Worm (Caenorhabditis elegans) whole organism, L1 larva: ENCODE results near the gene aptf-3.

ENCODE experiments used
- aha-1 ChIP-seq: fragments of 150-350 bp; optimal IDR thresholded peaks from 2 replicates; lab custom pipeline; 2014; ENCODE audit warnings: missing biosample characterization, missing genetic modification characterization
- aly-2 ChIP-seq: fragments of 150-350 bp; optimal IDR thresholded peaks from 2 replicates; lab custom pipeline; 2014; ENCODE audit warnings: missing biosample characterization, missing genetic modification characterization
- ceh-63 ChIP-seq: fragments of 200-800 bp; sonication (Bioruptor generic); optimal IDR thresholded peaks from 2 replicates; lab custom pipeline; 2018; ENCODE audit warnings: mild to moderate bottlenecking, missing genetic modification characterization, missing compliant biosample characterization
- ceh-82 ChIP-seq, 3 experiments: fragments of 150-350 bp in 1 of 3; sonication (generic microtip) in 2 of 3; optimal IDR thresholded peaks; 2 replicates each; lab custom pipeline; 2014 to 2017; ENCODE audit warnings: missing biosample characterization in 3 of 3, missing genetic modification characterization in 3 of 3
- elt-2 ChIP-seq: sonication (generic microtip); optimal IDR thresholded peaks from 2 replicates; lab custom pipeline; 2016; ENCODE audit warnings: missing genetic modification characterization, mild to moderate bottlenecking, inconsistent platforms, missing compliant biosample characterization, missing genetic modification reagents
- fos-1 ChIP-seq: fragments of 150-350 bp; optimal IDR thresholded peaks from 2 replicates; lab custom pipeline; 2014; ENCODE audit warnings: missing biosample characterization, missing genetic modification characterization
- jun-1 ChIP-seq: fragments of 150-350 bp; optimal IDR thresholded peaks from 2 replicates; lab custom pipeline; 2014; ENCODE audit warnings: missing biosample characterization, missing genetic modification reagents, missing genetic modification characterization

DNA sequence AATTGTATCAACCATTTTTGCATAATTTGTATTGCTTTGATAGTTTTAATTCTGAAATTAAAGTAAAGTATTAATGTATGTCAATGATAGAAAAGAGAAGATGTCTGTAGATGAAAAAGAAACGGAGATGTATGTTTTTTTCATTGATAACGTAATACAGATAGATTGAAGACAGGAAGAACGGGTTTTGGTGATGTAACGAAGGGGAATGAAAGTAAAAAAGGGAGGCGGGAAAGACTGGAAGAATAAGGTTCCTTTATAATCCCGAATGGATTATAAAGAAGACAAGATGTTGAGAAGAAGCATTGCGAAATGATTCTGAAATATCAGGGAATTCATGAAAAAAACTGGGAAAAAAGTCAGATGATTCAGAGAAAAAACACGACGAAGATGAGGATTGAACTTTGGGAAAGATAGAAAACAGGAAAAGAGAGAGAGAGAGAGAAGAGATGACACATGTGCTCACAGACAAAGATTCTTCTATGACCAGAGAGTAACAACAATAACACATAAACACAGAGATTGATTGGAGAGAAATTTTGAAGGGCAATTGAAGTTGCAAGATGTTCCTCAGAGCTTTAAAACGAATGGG, 8.9 kb upstream of the aptf-3 start, which contains the start of gene F54C9.11:
- TF ChIP-seq aha-1 (tag; lab: Kevin White, UChicago), result no peak
- no peak for TF ChIP-seq fos-1
- TF ChIP-seq ceh-63 (GFP tag; lab: Kevin White, UChicago), result no peak
- TF ChIP-seq ceh-82 (tag; optimal IDR thresholded peaks at IDR 0.05; lab: Kevin White, UChicago), result no peak
- TF ChIP-seq jun-1 (tag; lab: Kevin White, UChicago), result no peak
- TF ChIP-seq elt-2 (tag; lab: Kevin White, UChicago), result no peak
- no peak for TF ChIP-seq aly-2 (tag; lab: Kevin White, UChicago)
